Worm (Caenorhabditis elegans) whole organism, L3 larva: ENCODE results near the gene fbxa-102.

Experiments used
- R02D3.7 ChIP-seq: fragments of 150-350 bp; optimal IDR thresholded peaks from 2 replicates; lab custom pipeline; 2014; ENCODE audit warnings: missing biosample characterization, missing genetic modification characterization
- ZK546.5 ChIP-seq: sonication (generic microtip); optimal IDR thresholded peaks from 2 replicates; lab custom pipeline; 2017; ENCODE audit warnings: missing biosample characterization, missing genetic modification characterization
- aly-2 ChIP-seq: fragments of 150-350 bp; optimal IDR thresholded peaks from 2 replicates; lab custom pipeline; 2014; ENCODE audit warnings: missing biosample characterization, missing genetic modification characterization
- ama-1 ChIP-seq: fragments of 150-350 bp; optimal IDR thresholded peaks from 2 replicates; lab custom pipeline; 2018
- ceh-28 ChIP-seq: fragments of 150-350 bp; optimal IDR thresholded peaks from 2 replicates; lab custom pipeline; 2014; ENCODE audit warnings: missing biosample characterization, missing genetic modification reagents, missing genetic modification characterization
- egl-27 ChIP-seq: sonication (generic microtip); optimal IDR thresholded peaks from 4 replicates; lab custom pipeline; 2017; ENCODE audit warnings: missing biosample characterization, missing genetic modification reagents, missing genetic modification characterization
- egl-5 ChIP-seq: fragments of 150-350 bp; optimal IDR thresholded peaks from 2 replicates; lab custom pipeline; 2017; ENCODE audit warnings: missing biosample characterization, missing genetic modification reagents, missing genetic modification characterization, inconsistent platforms
- elt-1 ChIP-seq: fragments of 150-350 bp; optimal IDR thresholded peaks from 2 replicates; lab custom pipeline; 2014; ENCODE audit warnings: missing biosample characterization, missing genetic modification characterization
- elt-2 ChIP-seq: sonication (generic microtip); optimal IDR thresholded peaks from 2 replicates; lab custom pipeline; 2016; ENCODE audit warnings: missing genetic modification reagents, mild to moderate bottlenecking, missing genetic modification characterization, missing compliant biosample characterization
- elt-3 ChIP-seq, 3 experiments: fragments of 150-350 bp in 1 of 3; sonication (generic microtip) in 2 of 3; optimal IDR thresholded peaks; 2 replicates in 2 of 3; 4 replicates in 1 of 3; lab custom pipeline; 2014 to 2017; ENCODE audit warnings: missing biosample characterization in 3 of 3, missing genetic modification characterization in 3 of 3
- fkh-10 ChIP-seq: sonication (generic microtip); optimal IDR thresholded peaks from 2 replicates; lab custom pipeline; 2017; ENCODE audit warnings: missing biosample characterization, missing genetic modification reagents, missing genetic modification characterization
- fos-1 ChIP-seq: fragments of 150-350 bp; optimal IDR thresholded peaks from 2 replicates; lab custom pipeline; 2014; ENCODE audit warnings: missing biosample characterization, missing genetic modification characterization
- jun-1 ChIP-seq: fragments of 150-350 bp; optimal IDR thresholded peaks from 2 replicates; lab custom pipeline; 2014; ENCODE audit warnings: missing biosample characterization, missing genetic modification reagents, missing genetic modification characterization
- lin-15B ChIP-seq: fragments of 150-350 bp; optimal IDR thresholded peaks from 2 replicates; lab custom pipeline; 2014; ENCODE audit warnings: missing biosample characterization, missing genetic modification characterization
- lin-39 ChIP-seq: fragments of 150-350 bp; optimal IDR thresholded peaks from 2 replicates; lab custom pipeline; 2018; ENCODE audit warnings: missing biosample characterization, missing genetic modification reagents, missing genetic modification characterization
- lsy-12 ChIP-seq: sonication (generic microtip); optimal IDR thresholded peaks from 2 replicates; lab custom pipeline; 2016; ENCODE audit warnings: mild to moderate bottlenecking, missing genetic modification characterization, missing compliant biosample characterization
- mdl-1 ChIP-seq: fragments of 150-350 bp; optimal IDR thresholded peaks from 2 replicates; lab custom pipeline; 2014; ENCODE audit warnings: missing biosample characterization, missing genetic modification characterization
- nfya-1 ChIP-seq: sonication (generic microtip); optimal IDR thresholded peaks from 2 replicates; lab custom pipeline; 2017; ENCODE audit warnings: missing genetic modification characterization, mild to moderate bottlenecking, missing compliant biosample characterization, antibody characterized with exemption, moderate library complexity; ENCODE audit not compliant: insufficient read depth
- nhr-11 ChIP-seq: fragments of 150-350 bp; optimal IDR thresholded peaks from 2 replicates; lab custom pipeline; 2014; ENCODE audit warnings: missing biosample characterization, missing genetic modification characterization
- nhr-12 ChIP-seq: fragments of 150-350 bp; optimal IDR thresholded peaks from 2 replicates; lab custom pipeline; 2014; ENCODE audit warnings: missing biosample characterization, missing genetic modification characterization
- nhr-237 ChIP-seq: fragments of 150-350 bp; optimal IDR thresholded peaks from 2 replicates; lab custom pipeline; 2014; ENCODE audit warnings: missing biosample characterization, missing genetic modification characterization
- nhr-25 ChIP-seq: sonication (generic microtip); optimal IDR thresholded peaks from 2 replicates; lab custom pipeline; 2017; ENCODE audit warnings: missing biosample characterization, missing genetic modification characterization
- nhr-28 ChIP-seq: fragments of 150-350 bp; optimal IDR thresholded peaks from 2 replicates; lab custom pipeline; 2014; ENCODE audit warnings: missing biosample characterization, missing genetic modification characterization
- nhr-43 ChIP-seq: sonication (generic microtip); optimal IDR thresholded peaks from 2 replicates; lab custom pipeline; 2016; ENCODE audit warnings: mild to moderate bottlenecking, missing genetic modification characterization, missing compliant biosample characterization; ENCODE audit not compliant: poor library complexity, severe bottlenecking
- pha-4 ChIP-seq: fragments of 150-350 bp; optimal IDR thresholded peaks from 2 replicates; lab custom pipeline; 2014; ENCODE audit warnings: missing biosample characterization, missing genetic modification reagents, missing genetic modification characterization
- sea-2 ChIP-seq: fragments of 150-350 bp; sonication (generic microtip); optimal IDR thresholded peaks from 4 replicates; lab custom pipeline; 2014; ENCODE audit warnings: missing biosample characterization, missing genetic modification reagents, missing genetic modification characterization
- snpc-4 ChIP-seq: fragments of 150-350 bp; optimal IDR thresholded peaks from 2 replicates; lab custom pipeline; 2014; ENCODE audit warnings: missing biosample characterization, missing genetic modification characterization
- tbx-2 ChIP-seq: sonication (generic microtip); optimal IDR thresholded peaks from 2 replicates; lab custom pipeline; 2016; ENCODE audit warnings: mild to moderate bottlenecking, missing genetic modification characterization, missing compliant biosample characterization
- unc-39 ChIP-seq: sonication (generic microtip); optimal IDR thresholded peaks from 4 replicates; lab custom pipeline; 2017; ENCODE audit warnings: missing biosample characterization, missing genetic modification characterization
- unc-62 ChIP-seq: fragments of 150-350 bp; sonication (generic microtip); optimal IDR thresholded peaks from 4 replicates; lab custom pipeline; 2014; ENCODE audit warnings: missing biosample characterization, missing genetic modification reagents, missing genetic modification characterization
- zag-1 ChIP-seq: fragments of 150-350 bp; optimal IDR thresholded peaks from 2 replicates; lab custom pipeline; 2014; ENCODE audit warnings: missing biosample characterization, missing genetic modification characterization
- ztf-11 ChIP-seq: fragments of 150-350 bp; optimal IDR thresholded peaks from 2 replicates; lab custom pipeline; 2014; ENCODE audit warnings: missing biosample characterization, missing genetic modification characterization
- ztf-4 ChIP-seq: fragments of 150-350 bp; optimal IDR thresholded peaks from 2 replicates; lab custom pipeline; 2014; ENCODE audit warnings: missing biosample characterization, missing genetic modification characterization

The fbxa-102 gene

DNA sequence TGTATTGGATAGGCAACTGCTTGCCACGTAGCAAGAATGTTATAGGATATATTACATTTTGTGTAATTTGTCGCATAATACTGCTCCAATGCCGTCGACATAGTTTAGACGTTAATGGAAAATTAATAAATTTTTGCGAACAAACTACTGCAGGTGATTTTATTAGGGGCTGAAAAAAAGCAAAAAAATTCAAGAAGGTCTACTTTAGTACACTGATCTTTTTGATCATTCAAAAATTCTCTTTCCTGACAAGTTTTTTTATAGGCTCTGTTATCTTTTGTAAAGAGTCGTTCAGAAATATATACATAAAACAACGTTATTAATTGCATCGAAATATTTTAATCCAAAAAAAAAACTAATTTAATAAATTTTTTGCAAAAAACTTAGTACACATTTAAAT is 8.6 kb downstream of the fbxa-102 start, which contains the start of gene srh-111:
srh-111 (minus strand) TSS at position 101 of the 400 bp plus-strand sequence.
- TF ChIP-seq nhr-11 (tag; lab: Kevin White, UChicago): no peak
- no peak for TF ChIP-seq nfya-1 (tag; lab: Kevin White, UChicago)
- no peak for TF ChIP-seq unc-39 (tag; lab: Kevin White, UChicago)

DNA sequence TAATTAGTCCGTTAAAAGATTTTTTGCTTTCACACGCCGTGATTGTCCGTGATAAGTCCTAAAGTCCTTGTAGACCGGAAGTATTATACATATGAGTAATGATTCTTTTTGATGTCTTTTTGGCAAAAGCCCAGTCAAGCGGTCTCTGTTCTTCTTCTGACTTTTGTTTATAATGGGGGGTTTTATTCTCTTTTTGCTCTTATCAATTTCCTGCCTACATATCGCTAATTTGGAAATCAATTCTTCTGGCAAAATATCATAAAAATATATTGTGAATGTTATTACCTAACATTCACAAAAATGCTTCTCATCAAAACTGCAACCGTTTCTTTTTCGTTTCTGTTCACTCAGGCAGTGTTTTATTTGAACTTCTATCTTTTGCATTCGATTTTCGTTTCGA is 17.1 kb downstream of the fbxa-102 start, which contains the start of gene srbc-61:
srbc-61 (plus strand) TSS at position 301 of the 400 bp plus-strand sequence.
- TF ChIP-seq lin-39 (tag; lab: Kevin White, UChicago) (no peak), snpc-4 (tag; lab: Kevin White, UChicago) (no peak), ama-1 (lab: Kevin White, UChicago) (no peak), aly-2 (no peak), lin-15B (no peak), nhr-237 (tag; lab: Kevin White, UChicago) (no peak), unc-39 (tag; lab: Kevin White, UChicago) (no peak), elt-3 (tag; optimal IDR thresholded peaks at IDR 0.05; lab: Kevin White, UChicago) (no peak), nhr-43 (tag; lab: Kevin White, UChicago) (no peak)

DNA sequence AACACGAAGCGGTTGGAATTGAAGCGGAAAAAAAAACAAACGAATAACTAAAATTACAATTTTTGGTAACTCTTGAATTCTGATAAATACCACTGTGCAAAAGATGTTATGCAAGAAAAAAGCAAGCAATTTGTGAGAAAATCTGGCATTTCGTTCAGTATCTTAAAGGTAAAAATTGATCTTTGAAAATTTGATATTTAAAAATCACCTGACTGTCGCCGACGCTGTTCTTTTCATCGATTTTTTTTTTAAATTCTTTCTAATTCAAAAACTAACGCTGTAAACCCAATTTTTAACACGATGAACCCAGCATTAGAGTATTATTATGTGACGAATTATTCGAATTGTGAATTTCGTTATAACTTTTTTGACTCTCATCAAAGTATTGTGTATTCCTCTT is 19.9 kb downstream of the fbxa-102 start, which contains the start of gene srh-123:
srh-123 (plus strand) TSS at position 301 of the 400 bp plus-strand sequence.
- no peak for TF ChIP-seq ZK546.5 (tag; lab: Kevin White, UChicago)
- TF ChIP-seq fos-1 (tag; lab: Kevin White, UChicago): no peak
- TF ChIP-seq ceh-28 (tag; lab: Kevin White, UChicago): no peak
- TF ChIP-seq unc-39 (tag; lab: Kevin White, UChicago): no peak
- TF ChIP-seq elt-3 (tag; optimal IDR thresholded peaks at IDR 0.05; lab: Kevin White, UChicago): no peak
- TF ChIP-seq nhr-11 (tag; lab: Kevin White, UChicago): no peak
- TF ChIP-seq nhr-25 (tag; lab: Kevin White, UChicago): no peak
- no peak for TF ChIP-seq zag-1 (tag; lab: Kevin White, UChicago)
- TF ChIP-seq lsy-12 (tag; lab: Kevin White, UChicago): no peak
- no peak for TF ChIP-seq ztf-11
- TF ChIP-seq lin-15B: no peak
- TF ChIP-seq fkh-10 (GFP tag; lab: Kevin White, UChicago): no peak

DNA sequence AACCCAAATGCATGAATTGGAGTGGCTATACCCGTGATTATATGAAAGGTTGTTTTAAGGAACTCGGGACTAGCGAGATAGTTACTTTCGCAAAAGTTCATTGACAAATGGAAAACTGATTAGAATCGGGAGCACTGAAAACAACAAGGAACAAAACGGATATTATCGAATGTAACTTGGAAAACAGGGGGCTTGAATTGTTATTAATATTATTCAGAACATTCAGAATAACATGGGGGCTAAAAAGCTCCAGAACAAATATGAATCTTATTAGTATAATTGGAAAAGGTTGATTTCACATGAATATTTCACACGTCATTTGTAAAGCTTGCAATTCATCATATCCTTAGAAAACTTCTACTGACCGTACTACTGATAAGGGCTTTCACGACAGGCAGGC is 22.1 kb downstream of the fbxa-102 start, which contains the start of gene srh-235:
srh-235 (minus strand) TSS at position 101 of the 400 bp plus-strand sequence.
- TF ChIP-seq ceh-28 (tag; lab: Kevin White, UChicago) (no peak), mdl-1 (no peak), tbx-2 (tag; lab: Kevin White, UChicago) (no peak), R02D3.7 (tag; lab: Kevin White, UChicago) (no peak), egl-27 (no peak), pha-4 (tag; lab: Kevin White, UChicago) (no peak), elt-2 (tag; lab: Kevin White, UChicago) (no peak), jun-1 (tag; lab: Kevin White, UChicago) (no peak), zag-1 (tag; lab: Kevin White, UChicago) (no peak), nhr-25 (tag; lab: Kevin White, UChicago) (no peak), elt-1 (no peak), sea-2 (GFP tag; lab: Kevin White, UChicago) (no peak), nhr-28 (tag; lab: Kevin White, UChicago) (no peak), elt-3 (tag; optimal IDR thresholded peaks at IDR 0.05; lab: Kevin White, UChicago) (no peak), nhr-12 (tag; lab: Kevin White, UChicago) (no peak)

DNA sequence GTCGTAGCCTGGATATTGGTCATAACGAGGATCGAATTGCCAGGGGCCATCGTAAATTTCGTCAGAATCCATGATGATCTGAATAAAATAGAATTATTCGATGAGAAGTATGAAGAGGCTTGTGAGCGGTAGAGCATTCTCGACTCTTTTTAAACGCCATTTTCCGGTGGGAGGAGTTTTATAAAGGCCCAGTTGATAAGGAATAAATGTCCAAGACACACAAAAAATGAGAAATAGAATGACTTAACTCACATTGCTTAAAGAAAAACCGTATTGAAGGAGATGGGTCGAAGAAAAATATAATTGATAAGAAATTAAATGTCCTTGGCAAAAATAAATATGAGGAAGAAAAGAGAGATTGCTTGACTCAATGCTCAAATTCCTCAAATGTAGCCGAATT is 24.5 kb downstream of the fbxa-102 start, which contains the start of gene F20E11.17:
F20E11.17 (minus strand) TSS at position 101 of the 400 bp plus-strand sequence.
- TF ChIP-seq lin-15B: no peak
- no peak for TF ChIP-seq pha-4 (tag; lab: Kevin White, UChicago)
- no peak for TF ChIP-seq egl-5
- TF ChIP-seq ztf-4 (tag; lab: Kevin White, UChicago): no peak
- no peak for TF ChIP-seq lsy-12 (tag; lab: Kevin White, UChicago)
- no peak for TF ChIP-seq unc-62
- no peak for TF ChIP-seq nhr-237 (tag; lab: Kevin White, UChicago)
- TF ChIP-seq elt-2 (tag; lab: Kevin White, UChicago): no peak
- TF ChIP-seq aly-2: no peak
- TF ChIP-seq, all 47 proteins: peak for 0
